Fruit fly (Drosophila melanogaster): Measurements from ENCODE around the gene bip1.

bip1 gene

dm6 chr3L:8077207-8077606 lies 18.7 kb upstream of the bip1 start (continued):
- TF ChIP-seq Kr (GFP tag; optimal IDR thresholded peaks at IDR 0.05) (no peak), chm (GFP tag; IDR thresholded peaks at IDR 0.05) (peak; percentile 58; the same call in 1 of the 2 replicates), lbe (GFP tag; optimal IDR thresholded peaks at IDR 0.05) (no peak), zfh1 (GFP tag; IDR thresholded peaks at IDR 0.05) (0 out of 3 replicates have a peak, but pooled peaks have one; percentile 12), CG14710 (tag; optimal IDR thresholded peaks at IDR 0.05) (no peak), CG6272 (GFP tag; IDR thresholded peaks at IDR 0.05) (no peak), knrl (GFP tag; IDR thresholded peaks at IDR 0.05; ENCODE audit: partially characterized antibody) (no peak), CG12071 (GFP tag; optimal IDR thresholded peaks at IDR 0.05) (peak; percentile 8), MESR4 (GFP tag; optimal IDR thresholded peaks at IDR 0.05) (no peak), CG2712 (tag; optimal IDR thresholded peaks at IDR 0.05) (no peak), grau (tag; optimal IDR thresholded peaks at IDR 0.05) (peak; percentile 10), CG10462 (GFP tag; optimal IDR thresholded peaks at IDR 0.05) (no peak), Jarid2 (GFP tag; optimal IDR thresholded peaks at IDR 0.05) (peak; percentile 95), CG14860 (GFP tag; IDR thresholded peaks at IDR 0.05; ENCODE audit: partially characterized antibody) (no peak), klu (GFP tag; IDR thresholded peaks at IDR 0.05) (no peak), CG1233 (GFP tag; optimal IDR thresholded peaks at IDR 0.05) (no peak), cad (GFP tag; optimal IDR thresholded peaks at IDR 0.05) (no peak), rib (GFP tag; IDR thresholded peaks at IDR 0.05) (0 out of 2 replicates have a peak, but pooled peaks have one; percentile 24), maf-S (GFP tag; optimal IDR thresholded peaks at IDR 0.05) (no peak), lov (optimal IDR thresholded peaks at IDR 0.05) (no peak), lov (GFP tag; IDR thresholded peaks at IDR 0.05) (no peak), ftz-f1 (GFP tag; optimal IDR thresholded peaks at IDR 0.05) (no peak), bbx (GFP tag; IDR thresholded peaks at IDR 0.05; ENCODE audit: partially characterized antibody) (peak; percentile 40; the same call in 1 of the 2 replicates), Neu2 (GFP tag; optimal IDR thresholded peaks at IDR 0.05; ENCODE audit: borderline replicate concordance) (no peak), CG10979 (tag; optimal IDR thresholded peaks at IDR 0.05) (no peak), CG10366 (GFP tag; IDR thresholded peaks at IDR 0.05) (no peak), CG1647 (GFP tag; optimal IDR thresholded peaks at IDR 0.05) (no peak), hth (optimal IDR thresholded peaks at IDR 0.05) (no peak), Ptx1 (GFP tag; IDR thresholded peaks at IDR 0.05) (no peak), bcd (GFP tag; optimal IDR thresholded peaks at IDR 0.05) (no peak), CG17912 (GFP tag; optimal IDR thresholded peaks at IDR 0.05) (no peak), mirr (GFP tag; optimal IDR thresholded peaks at IDR 0.05) (peak; percentile 16), CG3163 (GFP tag; optimal IDR thresholded peaks at IDR 0.05) (peak; percentile 96), BtbVII (GFP tag; optimal IDR thresholded peaks at IDR 0.05) (no peak), Doc2 (GFP tag; IDR thresholded peaks at IDR 0.05) (no peak), Nf-YC (tag; optimal IDR thresholded peaks at IDR 0.05) (peak; percentile 39), MBD-R2 (GFP tag; IDR thresholded peaks at IDR 0.05) (no peak), CG6254 (GFP tag; optimal IDR thresholded peaks at IDR 0.05) (no peak), dpn (GFP tag; optimal IDR thresholded peaks at IDR 0.05) (peak in 1 of 2 experiments; percentile 17), gcm (GFP tag; optimal IDR thresholded peaks at IDR 0.05) (no peak), CG3726 (GFP tag; IDR thresholded peaks at IDR 0.05) (no peak), so (GFP tag; IDR thresholded peaks at IDR 0.05) (peak; percentile 42; the same call in 1 of the 3 replicates), usp (GFP tag; optimal IDR thresholded peaks at IDR 0.05) (no peak), Med (GFP tag) (peak; percentile 84), CG30431 (GFP tag; optimal IDR thresholded peaks at IDR 0.05) (no peak), CG11504 (tag; optimal IDR thresholded peaks at IDR 0.05) (no peak), CG15011 (GFP tag; optimal IDR thresholded peaks at IDR 0.05) (no peak), amos (GFP tag; IDR thresholded peaks at IDR 0.05; ENCODE audit: partially characterized antibody) (no peak; the same call in 1 of the 2 replicates), stc (GFP tag; IDR thresholded peaks at IDR 0.05) (no peak), Bgb (GFP tag; IDR thresholded peaks at IDR 0.05; ENCODE audit: partially characterized antibody) (no peak), CG6813 (GFP tag; optimal IDR thresholded peaks at IDR 0.05) (no peak)
